Fruit fly (Drosophila melanogaster) whole organism, embryonic: ENCODE data around the gene CG7810.

ENCODE experiments used
- ATbp ChIP-seq: fragments of 200-800 bp; sonication (Bioruptor generic); optimal IDR thresholded peaks from 2 replicates; lab custom pipeline; 2017; ENCODE audit warnings: missing biosample characterization, mild to moderate bottlenecking, missing genetic modification characterization, missing genetic modification reagents
- Aef1 ChIP-seq: fragments of 200-800 bp; sonication (Bioruptor generic); IDR thresholded peaks from 3 replicates; pipeline ENCODE4 v1.3.6; 2022; ENCODE audit warnings: missing biosample characterization, missing genetic modification characterization
- Bgb ChIP-seq: fragments of 200-800 bp; sonication (Bioruptor generic); IDR thresholded peaks from 2 replicates; pipeline ENCODE4 v1.3.6; 2022; ENCODE audit warnings: missing biosample characterization, missing genetic modification characterization; ENCODE audit not compliant: partially characterized antibody
- CG10147 ChIP-seq: fragments of 200-800 bp; sonication (Bioruptor generic); optimal IDR thresholded peaks from 2 replicates; lab custom pipeline; 2019; ENCODE audit warnings: missing biosample characterization, mild to moderate bottlenecking, missing genetic modification characterization, moderate library complexity
- CG10267 ChIP-seq: fragments of 200-800 bp; sonication (Bioruptor generic); optimal IDR thresholded peaks from 2 replicates; lab custom pipeline; 2018; ENCODE audit warnings: missing biosample characterization, mild to moderate bottlenecking, missing genetic modification characterization, moderate library complexity
- CG10565 ChIP-seq: fragments of 200-800 bp; sonication (Bioruptor generic); optimal IDR thresholded peaks from 3 replicates; lab custom pipeline; 2016; ENCODE audit warnings: missing biosample characterization, mild to moderate bottlenecking, missing genetic modification characterization
- CG10654 ChIP-seq: fragments of 200-800 bp; sonication (Bioruptor generic); optimal IDR thresholded peaks from 2 replicates; lab custom pipeline; 2016; ENCODE audit warnings: missing biosample characterization, missing genetic modification characterization
- CG10979 ChIP-seq: fragments of 200-800 bp; sonication (Bioruptor generic); optimal IDR thresholded peaks from 2 replicates; lab custom pipeline; 2018; ENCODE audit warnings: missing biosample characterization, mild to moderate bottlenecking, missing genetic modification characterization, moderate library complexity
- CG12155 ChIP-seq: fragments of 200-800 bp; sonication (Bioruptor generic); optimal IDR thresholded peaks from 3 replicates; lab custom pipeline; 2016; ENCODE audit warnings: missing biosample characterization, missing genetic modification characterization
- CG13775 ChIP-seq: fragments of 200-800 bp; sonication (Bioruptor generic); optimal IDR thresholded peaks from 3 replicates; lab custom pipeline; 2017; ENCODE audit warnings: missing biosample characterization, mild to moderate bottlenecking, missing genetic modification characterization
- CG14710 ChIP-seq: fragments of 200-800 bp; sonication (Bioruptor generic); optimal IDR thresholded peaks from 3 replicates; lab custom pipeline; 2019; ENCODE audit warnings: missing biosample characterization, mild to moderate bottlenecking, missing genetic modification characterization, moderate library complexity
- CG1529 ChIP-seq: fragments of 200-800 bp; sonication (Bioruptor generic); optimal IDR thresholded peaks from 3 replicates; lab custom pipeline; 2018; ENCODE audit warnings: missing biosample characterization, missing genetic modification characterization
- CG17361 ChIP-seq: fragments of 200-800 bp; sonication (Bioruptor generic); IDR thresholded peaks from 3 replicates; pipeline ENCODE4 v1.3.6; 2022; ENCODE audit warnings: missing biosample characterization, missing genetic modification characterization
- CG3065 ChIP-seq: fragments of 200-800 bp; sonication (Bioruptor generic); optimal IDR thresholded peaks from 2 replicates; lab custom pipeline; 2016; ENCODE audit warnings: missing biosample characterization, missing genetic modification characterization
- CG32532 ChIP-seq: fragments of 200-800 bp; sonication (Bioruptor generic); IDR thresholded peaks from 2 replicates; pipeline ENCODE4 v1.3.6; 2022; ENCODE audit warnings: missing biosample characterization, missing genetic modification characterization
- CG34224 ChIP-seq: fragments of 200-800 bp; sonication (Bioruptor generic); IDR thresholded peaks from 3 replicates; pipeline ENCODE4 v1.3.6; 2022; ENCODE audit warnings: missing biosample characterization, missing genetic modification characterization; ENCODE audit not compliant: partially characterized antibody
- CG4404 ChIP-seq: fragments of 200-800 bp; sonication (Bioruptor generic); IDR thresholded peaks from 2 replicates; pipeline ENCODE4 v1.3.6; 2022; ENCODE audit warnings: missing biosample characterization, missing genetic modification characterization
- CG6175 ChIP-seq: fragments of 200-800 bp; sonication (Bioruptor generic); IDR thresholded peaks from 3 replicates; pipeline ENCODE4 v1.3.6; 2022; ENCODE audit warnings: missing biosample characterization, missing genetic modification characterization
- CG8089 ChIP-seq: fragments of 200-800 bp; sonication (Bioruptor generic); optimal IDR thresholded peaks from 3 replicates; lab custom pipeline; 2016; ENCODE audit warnings: missing biosample characterization, missing genetic modification characterization
- CG9437 ChIP-seq: fragments of 200-800 bp; sonication (Bioruptor generic); optimal IDR thresholded peaks from 2 replicates; lab custom pipeline; 2018; ENCODE audit warnings: missing biosample characterization, mild to moderate bottlenecking, missing genetic modification characterization
- Deaf1 ChIP-seq: fragments of 200-800 bp; optimal IDR thresholded peaks from 3 replicates; lab custom pipeline; 2019; ENCODE audit warnings: missing biosample characterization, mild to moderate bottlenecking, missing genetic modification characterization, moderate library complexity
- Dip2 ChIP-seq: fragments of 200-800 bp; sonication (Bioruptor generic); IDR thresholded peaks from 2 replicates; pipeline ENCODE4 v1.3.6; 2022; ENCODE audit warnings: missing biosample characterization, missing genetic modification characterization
- HLH54F ChIP-seq: fragments of 200-800 bp; sonication (Bioruptor generic); optimal IDR thresholded peaks from 3 replicates; lab custom pipeline; 2016; ENCODE audit warnings: missing biosample characterization, missing genetic modification characterization
- Med ChIP-seq: fragments of 200-800 bp; sonication (Bioruptor generic); peaks from one replicate; lab custom pipeline; 2016; ENCODE audit warnings: missing biosample characterization, missing genetic modification characterization, mild to moderate bottlenecking, inconsistent platforms, moderate library complexity
- Mrtf ChIP-seq: fragments of 200-800 bp; sonication (Bioruptor generic); IDR thresholded peaks from 3 replicates; pipeline ENCODE4 v1.3.6; 2022; ENCODE audit warnings: missing biosample characterization, missing genetic modification characterization
- Neu2 ChIP-seq: fragments of 200-800 bp; sonication (Bioruptor generic); optimal IDR thresholded peaks from 3 replicates; lab custom pipeline; 2016; ENCODE audit warnings: missing biosample characterization, missing genetic modification characterization, borderline replicate concordance
- Nf-YB ChIP-seq: fragments of 200-800 bp; sonication (Bioruptor generic); optimal IDR thresholded peaks from 3 replicates; lab custom pipeline; 2019; ENCODE audit warnings: missing biosample characterization, mild to moderate bottlenecking, missing genetic modification characterization, moderate library complexity
- NfI ChIP-seq: fragments of 200-800 bp; sonication (Bioruptor generic); optimal IDR thresholded peaks from 3 replicates; lab custom pipeline; 2018; ENCODE audit warnings: missing biosample characterization, mild to moderate bottlenecking, missing genetic modification characterization, moderate library complexity
- PHDP ChIP-seq: fragments of 200-800 bp; sonication (Bioruptor generic); optimal IDR thresholded peaks from 3 replicates; lab custom pipeline; 2018; ENCODE audit warnings: missing biosample characterization, mild to moderate bottlenecking, missing genetic modification characterization, moderate library complexity
- Pdp1 ChIP-seq, 2 experiments: fragments of 200-800 bp; sonication (Bioruptor generic); optimal IDR thresholded peaks; 3 replicates each; lab custom pipeline; 2016; ENCODE audit warnings: missing biosample characterization in 2 of 2, missing genetic modification characterization in 2 of 2, mild to moderate bottlenecking in 1 of 2, moderate library complexity in 1 of 2
- Ravus ChIP-seq: fragments of 200-800 bp; sonication (Bioruptor generic); IDR thresholded peaks from 2 replicates; pipeline ENCODE4 v1.3.6; 2022; ENCODE audit warnings: missing biosample characterization, missing genetic modification characterization
- aop ChIP-seq: fragments of 200-800 bp; sonication (Bioruptor generic); IDR thresholded peaks from 2 replicates; pipeline ENCODE4 v1.3.6; 2022; ENCODE audit warnings: missing biosample characterization, missing genetic modification characterization
- ap ChIP-seq: fragments of 200-800 bp; sonication (Bioruptor generic); IDR thresholded peaks from 2 replicates; pipeline ENCODE4 v1.3.6; 2022; ENCODE audit warnings: missing biosample characterization, missing genetic modification characterization
- cas ChIP-seq: fragments of 200-800 bp; sonication (Bioruptor generic); IDR thresholded peaks from 2 replicates; pipeline ENCODE4 v1.3.6; 2022; ENCODE audit warnings: missing biosample characterization, missing genetic modification characterization
- crol ChIP-seq: fragments of 200-800 bp; sonication (Bioruptor generic); IDR thresholded peaks from 2 replicates; pipeline ENCODE4 v1.3.6; 2022; ENCODE audit warnings: missing biosample characterization, missing genetic modification characterization
- fd3F ChIP-seq: fragments of 200-800 bp; sonication (Bioruptor generic); optimal IDR thresholded peaks from 2 replicates; lab custom pipeline; 2018; ENCODE audit warnings: missing biosample characterization, mild to moderate bottlenecking, missing genetic modification characterization, moderate library complexity
- hb ChIP-seq: fragments of 200-800 bp; sonication (Bioruptor generic); IDR thresholded peaks from 3 replicates; pipeline ENCODE4 v1.3.6; 2022; ENCODE audit warnings: missing biosample characterization, missing genetic modification characterization; ENCODE audit not compliant: partially characterized antibody
- ken ChIP-seq: fragments of 200-800 bp; sonication (Bioruptor generic); IDR thresholded peaks from 3 replicates; pipeline ENCODE4 v1.3.6; 2022; ENCODE audit warnings: missing biosample characterization, missing genetic modification characterization
- lab ChIP-seq: fragments of 200-800 bp; sonication (Bioruptor generic); optimal IDR thresholded peaks from 3 replicates; lab custom pipeline; 2017; ENCODE audit warnings: missing biosample characterization, missing genetic modification characterization, mild to moderate bottlenecking, moderate library complexity, missing genetic modification reagents
- lbe ChIP-seq: fragments of 200-800 bp; sonication (Bioruptor generic); optimal IDR thresholded peaks from 2 replicates; lab custom pipeline; 2016; ENCODE audit warnings: missing biosample characterization, mild to moderate bottlenecking, missing genetic modification characterization
- lola ChIP-seq, 3 experiments: fragments of >200 bp in 2 of 3; fragments of 200-800 bp in 1 of 3; sonication (Bioruptor generic) in 1 of 3; optimal IDR thresholded peaks; 2 replicates each; lab custom pipeline; 2017 to 2019; ENCODE audit warnings: missing biosample characterization in 3 of 3, missing genetic modification characterization in 3 of 3, mild to moderate bottlenecking in 1 of 3, moderate library complexity in 1 of 3
- nerfin-2 ChIP-seq: fragments of 200-800 bp; sonication (Bioruptor generic); IDR thresholded peaks from 2 replicates; pipeline ENCODE4 v1.3.6; 2022; ENCODE audit warnings: missing biosample characterization, missing genetic modification characterization; ENCODE audit not compliant: partially characterized antibody
- pan ChIP-seq, 4 experiments: fragments of >200 bp in 3 of 4; fragments of 200-800 bp in 1 of 4; sonication (Bioruptor generic) in 1 of 4; optimal IDR thresholded peaks in 3 of 4; IDR thresholded peaks in 1 of 4; 2 replicates each; pipeline versions ENCODE4 v1.3.6 to Lab custom; 2017 to 2022; ENCODE audit warnings: missing biosample characterization in 2 of 4, missing genetic modification characterization in 2 of 4, mixed read lengths in 1 of 4
- repo ChIP-seq: fragments of 200-800 bp; sonication (Bioruptor generic); optimal IDR thresholded peaks from 2 replicates; lab custom pipeline; 2016; ENCODE audit warnings: missing biosample characterization, missing genetic modification characterization
- sug ChIP-seq: fragments of 200-800 bp; optimal IDR thresholded peaks from 2 replicates; lab custom pipeline; 2019; ENCODE audit warnings: missing biosample characterization, mild to moderate bottlenecking, missing genetic modification characterization, moderate library complexity
- tin ChIP-seq: fragments of 200-800 bp; sonication (Bioruptor generic); optimal IDR thresholded peaks from 3 replicates; lab custom pipeline; 2016; ENCODE audit warnings: missing biosample characterization, missing genetic modification characterization
- zfh1 ChIP-seq: fragments of 200-800 bp; sonication (Bioruptor generic); IDR thresholded peaks from 3 replicates; pipeline ENCODE4 v1.3.6; 2022; ENCODE audit warnings: missing biosample characterization, missing genetic modification characterization

CG7810 gene

DNA sequence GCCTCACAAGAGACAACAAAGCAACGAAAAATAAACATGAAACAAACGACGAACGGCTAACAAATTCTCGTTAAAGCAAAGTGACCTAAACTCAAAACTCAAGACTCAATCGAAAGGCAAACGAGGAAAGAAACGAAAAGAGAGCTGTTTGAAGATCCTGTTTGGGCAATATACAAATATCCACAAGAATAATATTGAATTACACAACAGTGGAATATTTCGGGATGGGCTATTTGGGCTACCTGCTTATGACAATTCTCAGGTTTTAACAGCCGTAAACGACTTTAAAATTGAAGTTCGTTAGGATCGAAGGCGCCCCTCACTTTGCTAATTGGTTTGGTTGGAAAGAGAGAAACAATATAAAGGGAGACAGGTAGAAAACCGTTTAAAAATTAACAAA is 34.7 kb downstream of the CG7810 start (continued):
- TF ChIP-seq hb (GFP tag; lab: Robert Waterston, UW) = no peak
- TF ChIP-seq CG9437 (GFP tag; lab: Kevin White, UChicago) = no peak
- no peak for TF ChIP-seq CG10979
- TF ChIP-seq Pdp1 (GFP tag; optimal IDR thresholded peaks at IDR 0.05; lab: Kevin White, UChicago) = peak in 1 of 2 experiments; percentile 43
- TF ChIP-seq lbe (GFP tag; lab: Kevin White, UChicago) = no peak
- no peak for TF ChIP-seq Neu2 (GFP tag; lab: Kevin White, UChicago)
- no peak for TF ChIP-seq CG13775
- TF ChIP-seq lab = no peak
- peak; percentile 21 for TF ChIP-seq CG14710 (tag; lab: Kevin White, UChicago)
- no peak for TF ChIP-seq CG10147 (GFP tag; lab: Kevin White, UChicago)
- no peak for TF ChIP-seq CG4404
- TF ChIP-seq sug (tag; lab: Kevin White, UChicago) = no peak
- no peak for TF ChIP-seq nerfin-2
- TF ChIP-seq lola (GFP tag; optimal IDR thresholded peaks at IDR 0.05; lab: Kevin White, UChicago) = peak in 1 of 3 experiments; percentile 10
- TF ChIP-seq CG10565 = no peak
- TF ChIP-seq CG10654 = no peak
- no peak for TF ChIP-seq CG3065 (GFP tag; lab: Kevin White, UChicago)
- TF ChIP-seq crol = no peak
- TF ChIP-seq CG34224 (GFP tag; lab: Robert Waterston, UW) = no peak

DNA sequence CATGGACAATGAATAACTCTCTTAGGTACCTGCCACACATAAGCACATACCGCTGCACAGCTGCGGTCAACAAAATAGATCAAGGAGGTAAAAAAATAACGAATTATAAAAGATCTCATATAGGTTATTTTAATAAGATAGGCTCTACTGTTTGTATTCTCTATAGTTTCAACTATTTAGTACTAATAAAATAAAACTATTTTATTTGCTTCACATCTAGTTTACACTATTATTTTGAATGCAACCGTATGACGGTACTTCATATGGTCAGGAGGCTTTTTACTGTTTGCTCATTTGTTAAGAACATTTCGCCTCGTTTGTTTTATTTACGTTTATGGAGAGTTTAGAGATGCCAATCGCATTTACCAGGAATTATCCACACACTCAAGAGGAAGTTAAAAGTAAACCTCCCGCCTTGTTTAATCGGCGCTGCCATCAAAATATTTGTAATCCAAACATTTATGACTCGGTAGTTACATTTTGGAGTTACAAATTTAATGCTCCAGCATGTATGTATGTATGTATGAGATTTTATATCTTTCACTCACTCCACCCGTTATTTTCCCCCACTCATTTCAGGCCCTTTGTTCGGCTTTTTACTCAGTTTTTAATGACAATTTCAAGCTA is 35.9 kb downstream of the CG7810 start:
- TF ChIP-seq ken (GFP tag; lab: Robert Waterston, UW) = peak; percentile 34; the same call in 1 of the 3 replicates
- peak; percentile 38 for TF ChIP-seq Deaf1 (tag; lab: Kevin White, UChicago)
- peak in 1 of 3 experiments; percentile 82 for TF ChIP-seq lola (GFP tag; optimal IDR thresholded peaks at IDR 0.05; lab: Kevin White, UChicago)
- TF ChIP-seq repo (GFP tag; lab: Kevin White, UChicago) = no peak
- TF ChIP-seq cas (GFP tag; lab: Robert Waterston, UW) = no peak
- peak; percentile 80 for TF ChIP-seq CG10267 (tag; lab: Kevin White, UChicago)
- TF ChIP-seq NfI (GFP tag; lab: Kevin White, UChicago) = peak; percentile 38
- TF ChIP-seq CG17361 = peak; percentile 74
- TF ChIP-seq pan (optimal IDR thresholded peaks at IDR 0.05; lab: Kevin White, UChicago) = no peak
- peak in 1 of 2 experiments; percentile 59 for TF ChIP-seq pan (GFP tag; optimal IDR thresholded peaks at IDR 0.05 in 1 of 2, IDR thresholded peaks at IDR 0.05 in 1 of 2)
- peak; percentile 76 for TF ChIP-seq PHDP
- no peak for TF ChIP-seq Aef1
- no peak for TF ChIP-seq CG32532 (GFP tag; lab: Robert Waterston, UW)
- TF ChIP-seq Mrtf (GFP tag; lab: Robert Waterston, UW) = no peak
- no peak for TF ChIP-seq Bgb
- TF ChIP-seq Ravus (GFP tag; lab: Robert Waterston, UW) = no peak
- peak; percentile 53 for TF ChIP-seq tin (GFP tag; lab: Kevin White, UChicago)
- TF ChIP-seq CG12155 (GFP tag; lab: Kevin White, UChicago) = peak; percentile 12
- TF ChIP-seq CG9437 (GFP tag; lab: Kevin White, UChicago) = peak; percentile 49
- TF ChIP-seq ATbp (GFP tag; lab: Kevin White, UChicago) = peak; percentile 42
- no peak for TF ChIP-seq crol
- no peak for TF ChIP-seq fd3F (GFP tag; lab: Kevin White, UChicago)
- peak; percentile 32 for TF ChIP-seq CG1529
- no peak for TF ChIP-seq HLH54F (GFP tag; lab: Kevin White, UChicago)
- TF ChIP-seq CG10147 (GFP tag; lab: Kevin White, UChicago) = peak; percentile 57
- peak; percentile 40 for TF ChIP-seq Med (GFP tag; lab: Kevin White, UChicago)
- peak; percentile 55 for TF ChIP-seq Nf-YB (GFP tag; lab: Kevin White, UChicago)
- TF ChIP-seq sug (tag; lab: Kevin White, UChicago) = peak; percentile 4
- no peak for TF ChIP-seq aop
- TF ChIP-seq CG8089 (GFP tag; lab: Kevin White, UChicago) = no peak
- no peak for TF ChIP-seq ap (GFP tag; lab: Robert Waterston, UW)
- peak; percentile 69; the same call in 2 of the 3 replicates for TF ChIP-seq zfh1 (GFP tag; lab: Robert Waterston, UW)
- no peak for TF ChIP-seq Dip2
- no peak for TF ChIP-seq hb (GFP tag; lab: Robert Waterston, UW)
- TF ChIP-seq CG6175 (GFP tag; lab: Robert Waterston, UW) = no peak
